Fruit fly (Drosophila melanogaster) whole organism: ENCODE data around the gene CG33673.
A peak's percentile ranks its signal among the peaks of the same experiment; 100 is the strongest.

Experiments used
- CG8478 ChIP-seq: fragments of >200 bp; optimal IDR thresholded peaks from 2 replicates; lab custom pipeline; 2018; ENCODE audit warnings: inconsistent platforms
- Dll ChIP-seq: fragments of >200 bp; optimal IDR thresholded peaks from 2 replicates; lab custom pipeline; 2017
- EcR ChIP-seq, 2 experiments: fragments of >200 bp; optimal IDR thresholded peaks; 2 replicates each; lab custom pipeline; 2017; ENCODE audit warnings: missing biosample characterization in 2 of 2, missing genetic modification characterization in 2 of 2, missing genetic modification reagents in 2 of 2
- pan ChIP-seq: fragments of >200 bp; optimal IDR thresholded peaks from 2 replicates; lab custom pipeline; 2017
- psq ChIP-seq: fragments of >200 bp; optimal IDR thresholded peaks from 2 replicates; lab custom pipeline; 2017
- usp ChIP-seq: fragments of >200 bp; optimal IDR thresholded peaks from 2 replicates; lab custom pipeline; 2017; ENCODE audit warnings: missing biosample characterization, missing genetic modification characterization, mixed read lengths

CG33673 gene

DNA sequence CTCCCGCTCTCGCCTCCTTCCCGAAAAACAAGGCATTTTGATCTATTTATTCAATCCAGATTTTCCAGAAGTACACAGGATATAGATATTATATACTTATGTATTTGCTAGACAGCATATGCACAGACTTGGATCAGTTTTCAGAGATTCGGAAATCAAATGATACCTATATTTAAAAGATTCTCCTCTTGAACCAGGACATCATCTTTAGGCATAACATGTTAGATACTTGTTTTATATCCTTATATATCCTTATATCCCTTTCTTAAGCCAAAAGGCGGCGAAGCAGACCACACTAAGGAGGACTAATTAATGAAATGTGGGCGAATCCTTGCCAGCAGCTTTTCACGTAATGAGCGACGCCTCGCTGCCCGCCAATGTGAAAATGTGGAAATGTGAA lies at the start of gene CG33673:
Gene CG33673, minus strand, starts transcription at position 101 of the 400 bp plus-strand sequence.
- TF ChIP-seq EcR (GFP tag; optimal IDR thresholded peaks at IDR 0.05; lab: Kevin White, UChicago) (no peak), pan (lab: Kevin White, UChicago) (no peak), psq (lab: Kevin White, UChicago) (no peak), usp (GFP tag; lab: Kevin White, UChicago) (no peak), CG8478 (no peak), Dll (lab: Kevin White, UChicago) (no peak)

DNA sequence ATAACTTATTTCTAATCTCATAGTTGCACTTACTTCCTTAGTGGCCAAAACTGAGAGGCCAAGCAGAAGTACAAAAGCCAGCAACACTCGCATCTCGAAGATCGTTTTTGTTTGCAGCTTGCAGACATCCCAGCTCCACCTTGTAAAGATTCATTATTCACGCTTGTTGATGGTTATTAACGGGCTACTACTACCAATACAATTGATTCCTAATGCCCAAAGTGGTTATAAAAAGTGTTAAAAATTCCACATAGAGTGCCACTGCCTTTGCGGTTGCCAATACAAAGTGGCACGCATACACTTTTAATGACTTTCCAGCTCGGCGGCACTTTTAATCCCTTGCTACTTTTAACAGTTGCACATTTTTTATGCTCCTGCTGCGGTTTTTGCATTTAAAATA lies 45.5 kb upstream of the CG33673 start, which contains the start of gene Obp22a:
Gene Obp22a, minus strand, starts transcription at position 101 of the 400 bp plus-strand sequence.
- no peak for TF ChIP-seq pan (lab: Kevin White, UChicago)
- TF ChIP-seq usp (GFP tag; lab: Kevin White, UChicago): no peak
- TF ChIP-seq CG8478: no peak
- no peak for TF ChIP-seq EcR (GFP tag; optimal IDR thresholded peaks at IDR 0.05; lab: Kevin White, UChicago)
- TF ChIP-seq Dll (lab: Kevin White, UChicago): no peak
- TF ChIP-seq psq (lab: Kevin White, UChicago): no peak

DNA sequence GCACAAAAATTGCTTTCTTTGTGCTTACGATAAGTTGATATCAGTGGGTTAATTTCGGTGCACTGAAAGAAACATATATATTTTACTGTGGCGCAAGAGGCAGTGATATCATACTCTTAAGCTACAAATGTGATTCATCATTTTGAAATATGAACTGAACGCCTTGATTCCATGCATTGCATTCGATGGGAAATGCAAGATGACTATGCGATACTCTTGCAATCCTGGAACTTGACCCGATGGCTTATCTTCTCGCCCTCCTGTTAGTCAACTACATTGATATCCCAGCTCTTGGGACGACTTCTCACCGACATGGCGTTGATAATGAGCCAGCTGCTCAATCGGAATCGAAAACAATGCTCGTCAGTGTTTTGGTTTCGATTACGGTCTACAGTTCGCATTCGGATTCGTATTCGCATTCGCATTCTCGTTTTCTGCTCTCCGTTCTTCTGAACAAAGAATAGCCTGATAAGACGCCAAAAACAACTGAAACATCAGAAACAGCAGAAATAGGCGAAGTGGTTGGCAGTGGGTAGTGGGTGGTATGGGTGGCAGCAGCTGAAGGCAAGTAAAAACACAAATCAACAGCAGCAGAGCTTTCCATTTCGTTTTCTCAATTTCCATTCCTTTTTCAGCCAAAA lies 42.9 kb upstream of the CG33673 start:
- TF ChIP-seq psq (lab: Kevin White, UChicago): no peak
- TF ChIP-seq pan (lab: Kevin White, UChicago): no peak
- TF ChIP-seq CG8478: no peak
- TF ChIP-seq usp (GFP tag; lab: Kevin White, UChicago): no peak
- TF ChIP-seq EcR (GFP tag; optimal IDR thresholded peaks at IDR 0.05; lab: Kevin White, UChicago): no peak
- TF ChIP-seq Dll (lab: Kevin White, UChicago): no peak

DNA sequence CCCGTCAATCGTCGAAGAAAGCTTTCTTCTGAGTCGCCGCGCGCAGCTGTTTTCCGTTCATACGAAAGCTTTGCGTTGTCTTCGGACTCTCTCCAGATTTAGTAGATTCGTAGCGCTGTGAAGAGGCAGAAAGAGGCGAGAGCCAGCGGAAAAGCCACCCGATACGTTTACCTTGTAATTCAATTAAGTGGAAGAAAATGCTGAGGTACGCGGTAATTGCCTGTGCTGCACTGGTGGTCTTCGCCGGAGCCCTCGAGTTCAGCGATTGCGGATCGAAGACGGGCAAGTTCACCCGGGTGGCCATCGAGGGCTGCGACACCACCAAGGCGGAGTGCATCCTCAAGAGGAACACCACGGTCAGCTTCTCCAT lies 41.6 kb upstream of the CG33673 start, which contains the start of gene Npc2a:
Gene Npc2a, plus strand, starts transcription at position 99 of the 370 bp plus-strand sequence.
- no peak for TF ChIP-seq Dll (lab: Kevin White, UChicago)
- TF ChIP-seq pan (lab: Kevin White, UChicago): no peak
- TF ChIP-seq usp (GFP tag; lab: Kevin White, UChicago): no peak
- TF ChIP-seq EcR (GFP tag; optimal IDR thresholded peaks at IDR 0.05; lab: Kevin White, UChicago): no peak
- TF ChIP-seq CG8478: no peak
- no peak for TF ChIP-seq psq (lab: Kevin White, UChicago)

DNA sequence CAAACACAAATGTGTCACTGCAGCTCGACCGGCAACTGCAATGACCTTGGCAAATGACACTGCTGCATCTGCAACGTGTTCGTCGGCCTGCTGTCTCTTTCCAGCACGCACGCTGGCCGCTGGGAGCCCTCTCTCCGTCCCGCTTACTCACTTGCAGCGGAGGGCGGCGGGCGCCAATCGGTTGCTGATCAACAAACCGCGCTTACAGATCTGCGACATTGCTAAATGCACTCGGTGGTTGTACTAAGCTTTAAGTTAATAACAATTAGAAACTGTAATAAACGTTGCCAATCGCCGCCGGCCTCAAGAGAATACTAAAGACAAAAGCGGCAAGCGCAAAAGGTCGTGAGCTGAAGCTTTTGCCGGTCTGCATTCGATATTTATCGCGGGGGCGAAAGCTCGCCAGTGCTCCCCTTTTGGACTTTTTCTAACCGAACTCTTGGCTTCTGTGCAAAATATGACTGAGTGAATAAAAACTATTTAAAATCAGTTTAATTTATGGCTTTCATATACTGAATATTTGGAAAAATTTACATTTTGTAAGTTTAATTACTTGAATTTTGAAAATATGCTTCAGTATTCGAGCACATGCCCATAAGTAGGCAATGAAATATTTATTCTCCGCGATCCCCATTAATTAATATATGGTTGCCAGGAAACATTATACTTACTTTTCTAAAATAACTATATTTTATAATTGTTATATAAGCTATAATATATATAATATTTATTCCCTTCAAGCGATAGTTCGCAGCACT lies 41.1 kb upstream of the CG33673 start, which contains the start of gene Got2:
Gene Got2, minus strand, starts transcription at position 325 of the 758 bp plus-strand sequence.
- TF ChIP-seq usp (GFP tag; lab: Kevin White, UChicago): no peak
- no peak for TF ChIP-seq psq (lab: Kevin White, UChicago)
- no peak for TF ChIP-seq pan (lab: Kevin White, UChicago)
- TF ChIP-seq CG8478: peak; percentile 32
- no peak for TF ChIP-seq Dll (lab: Kevin White, UChicago)
- TF ChIP-seq EcR (GFP tag; optimal IDR thresholded peaks at IDR 0.05; lab: Kevin White, UChicago): no peak

DNA sequence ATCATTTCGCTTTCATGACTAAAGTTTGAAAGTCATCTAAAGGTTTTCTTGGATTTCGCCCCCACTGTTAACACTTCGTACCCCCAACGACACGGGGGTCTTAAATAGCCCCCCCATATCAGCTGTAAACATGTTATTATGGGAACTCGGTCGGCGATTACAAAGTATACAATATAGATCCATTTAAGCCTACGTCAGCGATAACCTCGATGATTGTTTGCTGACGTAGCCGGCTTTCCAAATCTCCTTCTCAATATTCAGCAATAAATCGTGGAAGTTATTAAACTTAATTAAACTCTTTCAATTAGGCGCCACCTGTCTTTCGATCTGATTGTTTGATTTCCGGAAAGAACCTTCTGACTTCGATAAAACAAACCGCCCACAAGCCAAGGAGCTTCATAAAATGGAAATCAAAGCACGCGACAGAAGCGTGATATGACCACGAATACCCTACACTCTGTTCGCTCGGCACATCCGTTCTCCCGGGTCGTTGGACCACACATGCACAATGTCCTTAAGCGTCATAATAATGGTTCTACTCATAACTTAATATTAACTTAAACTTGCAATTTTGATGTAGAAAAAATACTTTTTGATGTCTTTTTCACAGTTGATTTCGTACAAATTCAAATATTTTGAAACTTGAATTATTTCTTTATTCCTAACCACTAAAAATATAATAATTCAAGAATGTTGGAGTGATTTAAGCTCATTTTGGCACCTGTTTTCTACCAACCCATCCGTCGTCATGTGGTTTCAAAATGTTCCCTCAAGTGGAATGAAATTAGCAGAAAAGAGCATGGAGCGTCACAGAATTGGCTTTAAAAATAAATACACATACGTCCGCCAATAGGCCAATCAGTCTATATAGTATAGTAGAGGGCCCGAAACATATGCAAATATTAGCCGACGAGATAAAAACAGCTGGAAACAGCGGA lies 40.1 kb upstream of the CG33673 start:
- TF ChIP-seq CG8478 (no peak), pan (lab: Kevin White, UChicago) (no peak), Dll (lab: Kevin White, UChicago) (no peak), EcR (GFP tag; optimal IDR thresholded peaks at IDR 0.05; lab: Kevin White, UChicago) (no peak), usp (GFP tag; lab: Kevin White, UChicago) (no peak), psq (lab: Kevin White, UChicago) (no peak)

DNA sequence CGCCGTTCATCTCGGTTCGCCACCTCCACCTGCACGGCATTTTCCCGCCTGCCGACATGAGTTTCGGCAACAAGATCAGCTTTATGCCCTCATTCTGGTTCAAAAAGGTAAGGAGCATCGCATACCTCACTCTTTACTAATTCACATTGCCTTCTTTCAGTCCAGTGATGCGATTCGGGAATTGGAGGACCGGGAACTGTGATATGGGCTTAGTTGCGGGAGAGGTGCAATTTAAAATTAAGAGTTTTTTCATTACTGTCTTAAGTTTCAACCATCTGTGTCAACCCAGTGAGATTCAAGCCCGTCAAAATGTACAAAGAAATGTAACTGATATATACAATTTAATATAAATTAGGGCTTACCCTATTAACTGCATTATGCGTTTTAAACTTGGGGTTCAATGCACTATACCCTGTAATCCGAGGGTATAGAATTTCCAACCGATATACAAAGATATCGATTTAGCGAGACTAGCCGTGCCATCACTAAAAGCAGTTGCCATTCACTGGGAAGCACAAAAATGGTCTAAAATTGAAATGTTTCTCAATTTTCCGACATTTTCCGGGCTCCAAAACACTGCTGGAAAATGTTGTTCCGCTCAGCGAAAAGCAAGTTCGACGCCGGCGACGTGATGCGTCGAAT lies 35.3 kb upstream of the CG33673 start, which contains the start of gene CG7289:
Gene CG7289, plus strand, starts transcription at position 492 of the 642 bp plus-strand sequence.
- TF ChIP-seq CG8478: no peak
- TF ChIP-seq EcR (GFP tag; optimal IDR thresholded peaks at IDR 0.05; lab: Kevin White, UChicago): peak in 1 of 2 experiments; percentile 92

DNA sequence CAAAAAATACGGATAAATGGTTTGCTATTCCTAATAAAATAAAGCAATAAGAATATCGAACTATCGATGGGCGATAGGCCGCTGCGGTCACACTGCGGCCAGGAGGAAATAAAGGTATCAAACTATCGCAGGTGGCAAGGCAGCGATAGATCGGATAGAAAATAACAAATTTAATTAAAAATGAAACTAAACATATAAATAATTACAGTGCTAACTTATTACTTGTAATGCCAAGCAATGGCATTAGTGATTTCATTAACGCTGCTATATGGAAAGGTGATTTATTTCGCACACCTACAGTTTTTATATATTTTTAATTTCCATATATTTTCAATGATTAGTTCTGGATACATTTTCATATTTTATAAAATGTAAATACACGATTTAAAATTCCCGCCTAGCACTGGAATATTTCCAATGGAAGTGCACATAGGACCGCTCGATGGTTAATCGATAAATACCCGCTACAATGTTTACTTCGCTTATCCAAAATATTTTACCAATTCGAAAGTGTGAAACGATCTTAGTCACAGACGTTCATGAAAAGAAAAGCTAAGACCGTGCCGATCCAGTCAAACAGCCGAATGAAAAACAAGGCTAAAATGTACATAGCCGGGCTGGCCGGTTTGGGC lies 34.3 kb upstream of the CG33673 start, which contains the start of the genes CG15356 and CG15362:
Gene CG15356, minus strand, starts transcription at position 48 of the 632 bp plus-strand sequence.
Gene CG15362, plus strand, starts transcription at position 469 of the 632 bp plus-strand sequence.
- TF ChIP-seq Dll (lab: Kevin White, UChicago): no peak
- TF ChIP-seq EcR (GFP tag; optimal IDR thresholded peaks at IDR 0.05; lab: Kevin White, UChicago): no peak
- no peak for TF ChIP-seq pan (lab: Kevin White, UChicago)
- TF ChIP-seq usp (GFP tag; lab: Kevin White, UChicago): no peak
- no peak for TF ChIP-seq psq (lab: Kevin White, UChicago)
- TF ChIP-seq CG8478: no peak

DNA sequence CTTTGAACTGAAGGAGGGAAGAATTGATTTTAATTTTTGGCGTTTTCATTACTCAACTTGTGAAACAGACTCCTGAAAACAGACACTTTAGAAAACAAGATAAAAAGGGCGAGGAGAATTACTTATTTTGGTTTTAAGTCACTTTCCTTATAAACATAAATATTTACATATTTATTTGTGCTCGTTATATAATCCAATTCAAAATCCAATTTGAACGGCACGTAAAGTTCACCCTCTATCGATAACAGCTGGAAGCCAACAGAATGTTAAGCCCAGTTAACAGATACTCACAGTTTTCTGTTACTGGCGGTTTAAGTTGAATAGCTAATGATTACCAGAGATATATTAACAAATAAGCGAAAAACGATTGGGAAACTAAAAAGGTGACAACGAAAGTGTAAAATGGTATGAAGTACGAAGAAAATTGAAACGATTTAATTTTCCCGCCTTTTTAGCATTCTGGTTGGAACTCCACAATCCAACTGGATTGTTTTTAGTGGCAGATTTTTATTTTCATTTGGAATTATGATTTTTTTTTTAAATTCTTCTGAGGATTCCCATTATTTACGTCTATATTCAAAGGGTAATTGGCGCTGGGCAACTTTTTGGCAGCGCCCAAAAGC lies 32.8 kb upstream of the CG33673 start:
- TF ChIP-seq CG8478 (no peak), usp (GFP tag; lab: Kevin White, UChicago) (no peak)

DNA sequence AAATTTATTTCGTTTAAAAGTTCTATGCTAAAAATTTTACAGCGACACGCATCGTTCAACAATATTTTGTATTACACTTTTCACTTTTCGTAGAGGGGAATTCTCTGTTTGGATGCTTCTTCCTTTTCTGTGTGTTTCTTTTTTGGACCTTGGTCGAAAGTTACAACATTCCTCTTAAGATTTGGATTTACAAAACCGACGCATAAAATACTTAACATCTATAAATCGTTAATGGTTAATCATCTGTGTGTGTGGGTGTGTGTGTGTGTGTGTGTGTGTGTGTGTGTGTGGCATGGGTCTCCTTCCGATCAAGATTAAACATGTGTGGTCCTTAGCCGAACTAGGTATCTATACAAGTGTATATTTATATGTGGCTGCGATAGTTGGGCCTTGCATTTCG lies 28.9 kb upstream of the CG33673 start:
- no peak for TF ChIP-seq Dll (lab: Kevin White, UChicago)
- TF ChIP-seq pan (lab: Kevin White, UChicago): no peak
- no peak for TF ChIP-seq CG8478
- no peak for TF ChIP-seq psq (lab: Kevin White, UChicago)
- TF ChIP-seq usp (GFP tag; lab: Kevin White, UChicago): no peak
- TF ChIP-seq EcR (GFP tag; optimal IDR thresholded peaks at IDR 0.05; lab: Kevin White, UChicago): no peak
